Fruit fly (Drosophila melanogaster): ENCODE results near the gene caz.

DNA sequence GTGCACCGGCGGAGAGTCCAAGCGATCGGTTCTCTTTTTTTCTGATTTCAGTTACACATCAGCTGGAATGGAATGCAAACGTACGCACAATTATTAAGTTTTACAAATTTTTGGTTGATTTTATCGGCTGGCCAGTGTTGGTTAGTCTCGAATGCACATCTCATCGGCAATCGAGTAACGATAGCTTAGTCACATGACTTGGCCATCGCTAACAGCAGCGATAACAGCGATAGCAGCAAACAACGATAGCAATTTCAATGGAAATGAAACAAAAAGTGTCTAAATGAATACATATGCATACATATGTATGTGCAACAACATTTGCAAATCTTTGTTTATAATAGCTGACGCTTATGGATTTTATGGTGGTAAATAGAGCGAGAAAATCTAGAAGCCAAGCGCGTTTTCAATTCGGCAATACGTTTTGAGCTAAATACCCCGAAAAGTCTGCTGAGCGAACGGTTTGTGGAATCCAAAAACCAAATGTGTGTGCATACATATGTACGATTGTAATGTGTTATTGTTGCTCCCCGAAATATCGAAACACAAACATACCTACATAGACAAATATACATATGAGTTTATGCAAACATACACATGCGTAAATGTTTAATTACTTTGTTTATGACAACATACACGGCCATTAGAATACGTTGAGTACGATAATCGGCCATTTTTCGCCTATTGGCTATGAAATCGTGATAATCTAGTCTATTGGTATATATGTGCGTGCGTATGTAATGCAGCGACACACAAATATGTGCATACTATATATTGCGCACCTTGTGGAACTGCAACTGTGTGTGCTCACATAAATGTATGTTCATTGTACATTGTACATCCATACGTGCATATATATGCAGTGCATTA, 8.0 kb downstream of the caz start, which contains the start of gene CG3632:
- TF ChIP-seq CG8478 (optimal IDR thresholded peaks at IDR 0.05) (no peak), CTCF (optimal IDR thresholded peaks at IDR 0.05) (no peak)

Data from S2 (cell line).